Fruit fly (Drosophila melanogaster): Measurements from ENCODE around the gene CG6073.

CG6073 gene

dm6 chr3R:26228026-26228635 is 39.5 kb upstream of the CG6073 start (continued):
- no peak for TF ChIP-seq cg (GFP tag; optimal IDR thresholded peaks at IDR 0.05)
- TF ChIP-seq crp (GFP tag; optimal IDR thresholded peaks at IDR 0.05): peak in 1 of 2 experiments; percentile 42
- peak; percentile 73 for TF ChIP-seq gcm2 (GFP tag; optimal IDR thresholded peaks at IDR 0.05)
- peak; percentile 61 for TF ChIP-seq Spps (tag; optimal IDR thresholded peaks at IDR 0.05)
- no peak for TF ChIP-seq esg (GFP tag; conservative IDR thresholded peaks at IDR 0.05)
- peak; percentile 16 for TF ChIP-seq chn (GFP tag; optimal IDR thresholded peaks at IDR 0.05)
- peak; percentile 72 for TF ChIP-seq CG11696 (GFP tag; IDR thresholded peaks at IDR 0.05)
- TF ChIP-seq btn (GFP tag; optimal IDR thresholded peaks at IDR 0.05): peak; percentile 67
- peak; percentile 45 for TF ChIP-seq Myb (GFP tag; optimal IDR thresholded peaks at IDR 0.05)
- no peak for TF ChIP-seq Lpt (GFP tag; optimal IDR thresholded peaks at IDR 0.05)
- TF ChIP-seq bowl (GFP tag; IDR thresholded peaks at IDR 0.05): peak; percentile 54; the same call in 1 of the 2 replicates
- TF ChIP-seq Sox102F (GFP tag; optimal IDR thresholded peaks at IDR 0.05): peak; percentile 74
- TF ChIP-seq Tbp (GFP tag; optimal IDR thresholded peaks at IDR 0.05): no peak
- no peak for TF ChIP-seq hth (optimal IDR thresholded peaks at IDR 0.05)
- TF ChIP-seq wek (GFP tag; optimal IDR thresholded peaks at IDR 0.05): peak; percentile 92
- TF ChIP-seq CG2889 (GFP tag; IDR thresholded peaks at IDR 0.05): peak; percentile 53; the same call in 1 of the 3 replicates
- TF ChIP-seq CG12219 (GFP tag; optimal IDR thresholded peaks at IDR 0.05): peak; percentile 64
- TF ChIP-seq ham (GFP tag; IDR thresholded peaks at IDR 0.05): peak; percentile 39; the same call in 1 of the 2 replicates
- peak; percentile 94 for TF ChIP-seq rib (GFP tag; IDR thresholded peaks at IDR 0.05)
- TF ChIP-seq knrl (GFP tag; IDR thresholded peaks at IDR 0.05; ENCODE audit: partially characterized antibody): no peak
- TF ChIP-seq pzg (GFP tag; optimal IDR thresholded peaks at IDR 0.05): no peak
- peak; percentile 84 for TF ChIP-seq Lhr (GFP tag; optimal IDR thresholded peaks at IDR 0.05)
- TF ChIP-seq Asciz (GFP tag; optimal IDR thresholded peaks at IDR 0.05): peak; percentile 95
- TF ChIP-seq zf30C (GFP tag; optimal IDR thresholded peaks at IDR 0.05): no peak
- peak; percentile 90 for TF ChIP-seq CG11398 (GFP tag; optimal IDR thresholded peaks at IDR 0.05)
- TF ChIP-seq grn (GFP tag; optimal IDR thresholded peaks at IDR 0.05): peak; percentile 95
- peak; percentile 30 to 69 for TF ChIP-seq insv (GFP tag; optimal IDR thresholded peaks at IDR 0.05)
- TF ChIP-seq gt (GFP tag; IDR thresholded peaks at IDR 0.05): 0 out of 2 replicates have a peak, but pooled peaks have one; percentile 33
- TF ChIP-seq gro (GFP tag; optimal IDR thresholded peaks at IDR 0.05): peak; percentile 86
- TF ChIP-seq Max (GFP tag; optimal IDR thresholded peaks at IDR 0.05): peak; percentile 74
- peak; percentile 63 for TF ChIP-seq slp2 (GFP tag; optimal IDR thresholded peaks at IDR 0.05)
- TF ChIP-seq Antp (GFP tag; optimal IDR thresholded peaks at IDR 0.05): peak; percentile 85
- TF ChIP-seq HmgZ (tag; optimal IDR thresholded peaks at IDR 0.05): peak; percentile 88
- peak; percentile 76 for TF ChIP-seq cato (GFP tag; optimal IDR thresholded peaks at IDR 0.05; ENCODE audit: borderline replicate concordance)
- no peak for TF ChIP-seq sc (optimal IDR thresholded peaks at IDR 0.05)
- peak; percentile 93 for TF ChIP-seq sc (GFP tag; optimal IDR thresholded peaks at IDR 0.05)
- peak; percentile 99 for TF ChIP-seq sens (GFP tag)
- peak; percentile 77 for TF ChIP-seq CG14965 (GFP tag; optimal IDR thresholded peaks at IDR 0.05; ENCODE audit: borderline replicate concordance)
- TF ChIP-seq NFAT (GFP tag; IDR thresholded peaks at IDR 0.05): peak; percentile 79
- no peak for TF ChIP-seq Trl (optimal IDR thresholded peaks at IDR 0.05)
- TF ChIP-seq Trl (GFP tag; optimal IDR thresholded peaks at IDR 0.05): peak; percentile 95
- peak; percentile 59; the same call in 1 of the 2 replicates for TF ChIP-seq al (GFP tag; IDR thresholded peaks at IDR 0.05)
- TF ChIP-seq CG1647 (GFP tag; optimal IDR thresholded peaks at IDR 0.05): peak; percentile 77
- peak; percentile 92 for TF ChIP-seq CG2202 (tag; optimal IDR thresholded peaks at IDR 0.05)
- peak; percentile 79 for TF ChIP-seq H15 (GFP tag; IDR thresholded peaks at IDR 0.05)
- peak; percentile 21 for TF ChIP-seq az2 (GFP tag; optimal IDR thresholded peaks at IDR 0.05)
- TF ChIP-seq hkb (optimal IDR thresholded peaks at IDR 0.05): no peak
- TF ChIP-seq hkb (GFP tag; IDR thresholded peaks at IDR 0.05): peak; percentile 89
- peak; percentile 85 for TF ChIP-seq CG18619 (GFP tag; optimal IDR thresholded peaks at IDR 0.05)
- TF ChIP-seq ssp (GFP tag; IDR thresholded peaks at IDR 0.05): peak; percentile 25; the same call in 1 of the 2 replicates
- peak; percentile 87 for TF ChIP-seq mirr (GFP tag; optimal IDR thresholded peaks at IDR 0.05)
- TF ChIP-seq Atf6 (GFP tag; IDR thresholded peaks at IDR 0.05): peak; percentile 92
